Fruit fly (Drosophila melanogaster) whole organism, embryonic: ENCODE data around the gene Tace.
A peak's percentile ranks its signal among the peaks of the same experiment; 100 is the strongest.

Source experiments
- Blimp-1 ChIP-seq: fragments of 200-800 bp; sonication (Bioruptor generic); optimal IDR thresholded peaks from 3 replicates; lab custom pipeline; 2018; ENCODE audit warnings: missing biosample characterization, missing genetic modification characterization, mild to moderate bottlenecking, moderate library complexity, missing genetic modification reagents
- CG11456 ChIP-seq: fragments of 200-800 bp; sonication (Bioruptor generic); IDR thresholded peaks from 3 replicates; pipeline ENCODE4 v1.3.6; 2022; ENCODE audit warnings: missing biosample characterization, missing genetic modification characterization
- CG11504 ChIP-seq: fragments of 200-800 bp; sonication (Bioruptor generic); optimal IDR thresholded peaks from 3 replicates; lab custom pipeline; 2019; ENCODE audit warnings: missing biosample characterization, mild to moderate bottlenecking, missing genetic modification characterization, moderate library complexity
- CG12104 ChIP-seq: fragments of 200-800 bp; sonication (Bioruptor generic); optimal IDR thresholded peaks from 3 replicates; lab custom pipeline; 2016; ENCODE audit warnings: missing biosample characterization, missing genetic modification characterization
- CG1529 ChIP-seq: fragments of 200-800 bp; sonication (Bioruptor generic); optimal IDR thresholded peaks from 3 replicates; lab custom pipeline; 2018; ENCODE audit warnings: missing biosample characterization, missing genetic modification characterization
- CG1603 ChIP-seq: fragments of 200-800 bp; sonication (Bioruptor generic); optimal IDR thresholded peaks from 2 replicates; lab custom pipeline; 2019; ENCODE audit warnings: missing biosample characterization, mild to moderate bottlenecking, missing genetic modification characterization, moderate library complexity
- CG17385 ChIP-seq: fragments of 200-800 bp; sonication (Bioruptor generic); optimal IDR thresholded peaks from 3 replicates; lab custom pipeline; 2018; ENCODE audit warnings: missing biosample characterization, mild to moderate bottlenecking, missing genetic modification characterization
- CG1792 ChIP-seq: fragments of 200-800 bp; sonication (Bioruptor generic); optimal IDR thresholded peaks from 2 replicates; lab custom pipeline; 2016; ENCODE audit warnings: missing biosample characterization, missing genetic modification characterization
- CG31224 ChIP-seq: fragments of 200-800 bp; sonication (Bioruptor generic); IDR thresholded peaks from 2 replicates; pipeline ENCODE4 v1.3.6; 2022; ENCODE audit warnings: missing biosample characterization, missing genetic modification characterization
- CG3995 ChIP-seq: fragments of 200-800 bp; sonication (Bioruptor generic); optimal IDR thresholded peaks from 3 replicates; lab custom pipeline; 2016; ENCODE audit warnings: missing biosample characterization, missing genetic modification characterization
- CG4707 ChIP-seq: fragments of 200-800 bp; sonication (Bioruptor generic); optimal IDR thresholded peaks from 2 replicates; lab custom pipeline; 2018; ENCODE audit warnings: missing biosample characterization, mild to moderate bottlenecking, missing genetic modification characterization, moderate library complexity
- CG7786 ChIP-seq: fragments of 200-800 bp; sonication (Bioruptor generic); optimal IDR thresholded peaks from 2 replicates; lab custom pipeline; 2016; ENCODE audit warnings: missing biosample characterization, missing genetic modification characterization
- CG8388 ChIP-seq: fragments of 200-800 bp; sonication (Bioruptor generic); optimal IDR thresholded peaks from 2 replicates; lab custom pipeline; 2019; ENCODE audit warnings: missing biosample characterization, mild to moderate bottlenecking, missing genetic modification characterization, moderate library complexity
- CG9437 ChIP-seq: fragments of 200-800 bp; sonication (Bioruptor generic); optimal IDR thresholded peaks from 2 replicates; lab custom pipeline; 2018; ENCODE audit warnings: missing biosample characterization, mild to moderate bottlenecking, missing genetic modification characterization
- Chrac-16 ChIP-seq: fragments of 200-800 bp; sonication (Bioruptor generic); optimal IDR thresholded peaks from 3 replicates; lab custom pipeline; 2016; ENCODE audit warnings: missing biosample characterization, missing genetic modification characterization
- E2f1 ChIP-seq: fragments of 200-800 bp; sonication (Bioruptor generic); IDR thresholded peaks from 2 replicates; pipeline ENCODE4 v1.3.6; 2022; ENCODE audit warnings: missing biosample characterization, missing genetic modification characterization
- Fer2 ChIP-seq: fragments of 200-800 bp; sonication (Bioruptor generic); optimal IDR thresholded peaks from 2 replicates; lab custom pipeline; 2018; ENCODE audit warnings: missing biosample characterization, mild to moderate bottlenecking, missing genetic modification characterization, moderate library complexity
- H15 ChIP-seq: fragments of 200-800 bp; sonication (Bioruptor generic); IDR thresholded peaks from 3 replicates; pipeline ENCODE4 v1.3.6; 2022; ENCODE audit warnings: missing biosample characterization, missing genetic modification characterization
- Lpt ChIP-seq: fragments of >200 bp; optimal IDR thresholded peaks from 2 replicates; lab custom pipeline; 2018; ENCODE audit warnings: missing biosample characterization, missing genetic modification characterization
- NC2β ChIP-seq: fragments of 200-800 bp; sonication (Bioruptor generic); optimal IDR thresholded peaks from 2 replicates; lab custom pipeline; 2016; ENCODE audit warnings: missing biosample characterization, missing genetic modification characterization
- Oli ChIP-seq: fragments of 200-800 bp; sonication (Bioruptor generic); optimal IDR thresholded peaks from 2 replicates; lab custom pipeline; 2018; ENCODE audit warnings: missing biosample characterization, mild to moderate bottlenecking, missing genetic modification characterization, moderate library complexity
- al ChIP-seq: fragments of 200-800 bp; sonication (Bioruptor generic); IDR thresholded peaks from 2 replicates; pipeline ENCODE4 v1.3.6; 2022; ENCODE audit warnings: missing biosample characterization, missing genetic modification characterization
- ase ChIP-seq: fragments of 200-800 bp; sonication (Bioruptor generic); IDR thresholded peaks from 3 replicates; pipeline ENCODE4 v1.3.6; 2022; ENCODE audit warnings: missing biosample characterization, missing genetic modification characterization
- ato ChIP-seq: fragments of 200-800 bp; sonication (Bioruptor generic); IDR thresholded peaks from 2 replicates; pipeline ENCODE4 v1.3.6; 2022; ENCODE audit warnings: missing biosample characterization, missing genetic modification characterization; ENCODE audit not compliant: partially characterized antibody
- bowl ChIP-seq: fragments of 200-800 bp; sonication (Bioruptor generic); IDR thresholded peaks from 2 replicates; pipeline ENCODE4 v1.3.6; 2022; ENCODE audit warnings: missing biosample characterization, missing genetic modification characterization
- da ChIP-seq: fragments of 200-800 bp; sonication (Bioruptor generic); optimal IDR thresholded peaks from 2 replicates; lab custom pipeline; 2016; ENCODE audit warnings: missing biosample characterization, missing genetic modification characterization
- dan ChIP-seq: fragments of 200-800 bp; sonication (Bioruptor generic); IDR thresholded peaks from 2 replicates; pipeline ENCODE4 v1.3.6; 2022; ENCODE audit warnings: missing biosample characterization, missing genetic modification characterization
- dmrt99B ChIP-seq: fragments of 200-800 bp; sonication (Bioruptor generic); optimal IDR thresholded peaks from 2 replicates; lab custom pipeline; 2018; ENCODE audit warnings: missing biosample characterization, mild to moderate bottlenecking, missing genetic modification characterization, moderate library complexity
- ewg ChIP-seq: fragments of 200-800 bp; sonication (Bioruptor generic); optimal IDR thresholded peaks from 3 replicates; lab custom pipeline; 2017; ENCODE audit warnings: mild to moderate bottlenecking, missing biosample characterization, missing genetic modification reagents, missing genetic modification characterization
- fd3F ChIP-seq: fragments of 200-800 bp; sonication (Bioruptor generic); optimal IDR thresholded peaks from 2 replicates; lab custom pipeline; 2018; ENCODE audit warnings: missing biosample characterization, mild to moderate bottlenecking, missing genetic modification characterization, moderate library complexity
- fd64A ChIP-seq: fragments of 200-800 bp; sonication (Bioruptor generic); optimal IDR thresholded peaks from 3 replicates; lab custom pipeline; 2018; ENCODE audit warnings: missing biosample characterization, mild to moderate bottlenecking, missing genetic modification characterization
- grau ChIP-seq: fragments of 200-800 bp; optimal IDR thresholded peaks from 3 replicates; lab custom pipeline; 2019; ENCODE audit warnings: missing biosample characterization, mild to moderate bottlenecking, missing genetic modification characterization, moderate library complexity
- insv ChIP-seq, 2 experiments: fragments of 200-800 bp; sonication (Bioruptor generic); optimal IDR thresholded peaks; 3 replicates each; lab custom pipeline; 2016 to 2018; ENCODE audit warnings: missing biosample characterization in 2 of 2, missing genetic modification characterization in 2 of 2
- kni ChIP-seq: fragments of 200-800 bp; sonication (Bioruptor generic); optimal IDR thresholded peaks from 3 replicates; lab custom pipeline; 2017; ENCODE audit warnings: mild to moderate bottlenecking, missing biosample characterization, missing genetic modification reagents, missing genetic modification characterization
- nau ChIP-seq: fragments of 200-800 bp; sonication (Bioruptor generic); optimal IDR thresholded peaks from 3 replicates; lab custom pipeline; 2017; ENCODE audit warnings: missing biosample characterization, mild to moderate bottlenecking, missing genetic modification characterization, missing genetic modification reagents
- nmo ChIP-seq: fragments of 200-800 bp; sonication (Bioruptor generic); optimal IDR thresholded peaks from 2 replicates; lab custom pipeline; 2018; ENCODE audit warnings: missing biosample characterization, mild to moderate bottlenecking, missing genetic modification characterization, moderate library complexity
- odd ChIP-seq: fragments of 200-800 bp; sonication (Bioruptor generic); optimal IDR thresholded peaks from 2 replicates; lab custom pipeline; 2017; ENCODE audit warnings: missing biosample characterization, mild to moderate bottlenecking, missing genetic modification characterization
- org-1 ChIP-seq: fragments of 200-800 bp; sonication (Bioruptor generic); optimal IDR thresholded peaks from 2 replicates; lab custom pipeline; 2017; ENCODE audit warnings: missing biosample characterization, missing genetic modification characterization
- pnt ChIP-seq: fragments of 200-800 bp; sonication (Bioruptor generic); optimal IDR thresholded peaks from 3 replicates; lab custom pipeline; 2016; ENCODE audit warnings: missing biosample characterization, missing genetic modification characterization
- psq ChIP-seq: fragments of 200-800 bp; sonication (Bioruptor generic); optimal IDR thresholded peaks from 2 replicates; lab custom pipeline; 2017; ENCODE audit warnings: missing biosample characterization, missing genetic modification characterization
- run ChIP-seq: fragments of 200-800 bp; sonication (Bioruptor generic); optimal IDR thresholded peaks from 3 replicates; lab custom pipeline; 2018; ENCODE audit warnings: missing biosample characterization, mild to moderate bottlenecking, missing genetic modification characterization
- sc ChIP-seq, 3 experiments: fragments of >200 bp in 2 of 3; fragments of 200-800 bp in 1 of 3; sonication (Bioruptor generic) in 1 of 3; optimal IDR thresholded peaks; 2 replicates in 2 of 3; 3 replicates in 1 of 3; lab custom pipeline; 2017; ENCODE audit warnings: mild to moderate bottlenecking in 1 of 3, missing biosample characterization in 1 of 3, missing genetic modification characterization in 1 of 3, missing genetic modification reagents in 1 of 3
- sna ChIP-seq: fragments of 200-800 bp; sonication (Bioruptor generic); IDR thresholded peaks from 2 replicates; pipeline ENCODE4 v1.3.6; 2022; ENCODE audit warnings: missing biosample characterization, missing genetic modification characterization; ENCODE audit not compliant: partially characterized antibody
- sqz ChIP-seq: fragments of 200-800 bp; sonication (Bioruptor generic); optimal IDR thresholded peaks from 3 replicates; lab custom pipeline; 2018; ENCODE audit warnings: missing biosample characterization, mild to moderate bottlenecking, missing genetic modification characterization
- ssp ChIP-seq: fragments of 200-800 bp; sonication (Bioruptor generic); IDR thresholded peaks from 2 replicates; pipeline ENCODE4 v1.3.6; 2022; ENCODE audit warnings: missing biosample characterization, missing genetic modification characterization
- tap ChIP-seq: fragments of 200-800 bp; optimal IDR thresholded peaks from 3 replicates; lab custom pipeline; 2019; ENCODE audit warnings: missing biosample characterization, mild to moderate bottlenecking, missing genetic modification characterization, moderate library complexity
- wek ChIP-seq: fragments of 200-800 bp; sonication (Bioruptor generic); optimal IDR thresholded peaks from 3 replicates; lab custom pipeline; 2018; ENCODE audit warnings: missing biosample characterization, mild to moderate bottlenecking, missing genetic modification characterization, moderate library complexity
- zen ChIP-seq: fragments of 200-800 bp; sonication (Bioruptor generic); optimal IDR thresholded peaks from 3 replicates; lab custom pipeline; 2018; ENCODE audit warnings: missing biosample characterization, mild to moderate bottlenecking, missing genetic modification characterization, moderate library complexity
- zfh1 ChIP-seq: fragments of 200-800 bp; sonication (Bioruptor generic); IDR thresholded peaks from 3 replicates; pipeline ENCODE4 v1.3.6; 2022; ENCODE audit warnings: missing biosample characterization, missing genetic modification characterization

The Tace gene

DNA sequence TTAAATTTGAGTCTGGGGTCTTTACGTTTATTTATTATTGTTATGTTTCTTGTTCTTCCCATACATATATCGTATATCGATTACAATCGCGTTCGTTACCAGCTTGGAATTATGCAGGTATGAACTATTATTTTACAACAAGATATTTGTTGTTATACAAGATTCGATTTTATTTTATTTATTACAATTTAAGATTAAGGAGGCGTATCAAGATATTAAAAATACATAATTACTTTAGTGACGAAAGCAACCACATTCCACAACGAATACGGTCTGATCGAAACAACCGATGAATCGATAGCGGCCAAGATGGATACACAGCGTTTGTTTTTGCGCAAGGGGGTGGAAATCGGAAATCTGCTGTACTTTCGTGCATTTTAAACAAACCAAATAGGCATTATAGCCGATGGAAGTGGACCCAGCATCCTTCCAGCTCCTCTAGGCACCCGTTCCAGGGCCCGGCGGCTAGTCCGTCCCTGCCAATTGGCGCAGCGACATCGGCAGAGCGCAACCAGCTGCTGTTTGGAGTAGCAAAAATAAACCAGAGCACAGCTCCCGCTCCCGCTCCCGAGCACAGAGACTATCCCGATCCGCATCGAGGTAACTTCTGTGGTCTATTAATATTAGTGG is 2.6 kb upstream of the Tace start, which contains the start of the genes CG15525 and CG11504 (continued):
- TF ChIP-seq CG8388 (GFP tag; lab: Kevin White, UChicago) (no peak), CG17385 (GFP tag; lab: Kevin White, UChicago) (peak; percentile 92), ssp (GFP tag; lab: Robert Waterston, UW) (peak; percentile 22; the same call in 1 of the 2 replicates), fd64A (no peak), CG1603 (tag; lab: Kevin White, UChicago) (peak; percentile 64), CG11504 (tag; lab: Kevin White, UChicago) (no peak), bowl (GFP tag; lab: Robert Waterston, UW) (no peak), wek (GFP tag; lab: Kevin White, UChicago) (no peak), CG31224 (GFP tag; lab: Robert Waterston, UW) (no peak), pnt (GFP tag; lab: Kevin White, UChicago) (peak; percentile 24), ato (peak; percentile 71; the same call in 1 of the 2 replicates), insv (GFP tag; optimal IDR thresholded peaks at IDR 0.05; lab: Kevin White, UChicago) (peak in 1 of 2 experiments; percentile 7), org-1 (GFP tag; lab: Kevin White, UChicago) (no peak), al (peak; percentile 50), E2f1 (GFP tag; lab: Robert Waterston, UW) (peak; percentile 56), Fer2 (tag; lab: Kevin White, UChicago) (no peak), dmrt99B (tag; lab: Kevin White, UChicago) (no peak), Chrac-16 (GFP tag; lab: Kevin White, UChicago) (peak; percentile 54), fd3F (peak; percentile 10), CG7786 (peak; percentile 37), sqz (GFP tag; lab: Kevin White, UChicago) (no peak), CG11456 (GFP tag; lab: Robert Waterston, UW) (peak; percentile 68; the same call in 2 of the 3 replicates), ase (GFP tag; lab: Robert Waterston, UW) (peak; percentile 43; the same call in 1 of the 3 replicates), sc (optimal IDR thresholded peaks at IDR 0.05; lab: Kevin White, UChicago) (no peak), sc (GFP tag; optimal IDR thresholded peaks at IDR 0.05; lab: Kevin White, UChicago) (no peak), sna (GFP tag; lab: Robert Waterston, UW) (peak; percentile 89), odd (no peak), nmo (peak; percentile 62), CG4707 (no peak), H15 (no peak), zen (tag; lab: Kevin White, UChicago) (peak; percentile 32), run (tag; lab: Kevin White, UChicago) (no peak), CG3995 (GFP tag; lab: Kevin White, UChicago) (peak; percentile 10), CG1792 (no peak), nau (GFP tag; lab: Kevin White, UChicago) (no peak), CG1529 (GFP tag; lab: Kevin White, UChicago) (no peak), ewg (GFP tag; lab: Kevin White, UChicago) (peak; percentile 52), dan (no peak), CG12104 (no peak), tap (tag; lab: Kevin White, UChicago) (no peak), NC2β (GFP tag; lab: Kevin White, UChicago) (peak; percentile 3), psq (no peak), zfh1 (GFP tag; lab: Robert Waterston, UW) (peak; percentile 51; the same call in 1 of the 3 replicates), Lpt (GFP tag; lab: Kevin White, UChicago) (no peak), kni (GFP tag; lab: Kevin White, UChicago) (no peak), Blimp-1 (GFP tag; lab: Kevin White, UChicago) (no peak), CG9437 (GFP tag; lab: Kevin White, UChicago) (peak; percentile 19), grau (peak; percentile 50), Oli (tag; lab: Kevin White, UChicago) (no peak), da (GFP tag; lab: Kevin White, UChicago) (no peak)
